In the genomic region with DNA sequence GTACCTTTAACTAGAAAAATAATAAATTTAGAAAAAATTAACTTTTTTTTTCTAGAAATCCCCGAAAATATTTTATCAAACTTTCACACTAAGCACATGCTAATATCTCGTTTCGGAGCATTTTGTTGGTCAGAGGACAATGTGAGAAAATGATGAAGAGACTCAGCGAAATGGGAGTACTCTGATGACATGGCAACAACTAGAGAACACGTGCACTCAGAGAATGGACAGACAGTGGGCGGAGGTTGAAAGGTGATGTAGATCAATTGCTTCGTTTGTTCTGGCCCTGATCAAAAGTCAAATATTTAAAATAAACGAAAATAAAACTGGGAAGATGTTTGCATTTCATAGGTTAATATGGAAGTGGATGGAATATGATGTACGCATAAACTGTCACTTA, we compare ENCODE assay signal across 3 worm cellular contexts.
A peak's percentile ranks its signal among the peaks of the same experiment; 100 is the strongest.
TF ChIP-seq lines count a peak whose summit lies in the region.

No protein-coding gene starts in this region.

TF ChIP-seq in whole organism, L1 larva, 84 proteins besides CTCF, POLR2A, EP300 and RAD21:
- TF ChIP-seq rnt-1 (tag; optimal IDR thresholded peaks at IDR 0.05; lab: Kevin White, UChicago), result peak; percentile 7
- TF ChIP-seq mdl-1 (tag; optimal IDR thresholded peaks at IDR 0.05; lab: Kevin White, UChicago), result peak in 1 of 2 experiments; percentile 11
- peak in 1 of 2 experiments; percentile 4 for TF ChIP-seq lin-35 (GFP tag; optimal IDR thresholded peaks at IDR 0.05; lab: Kevin White, UChicago)
- TF ChIP-seq snu-23 (GFP tag; optimal IDR thresholded peaks at IDR 0.05; lab: Kevin White, UChicago), result no peak
- no peak for TF ChIP-seq nhr-47 (tag; optimal IDR thresholded peaks at IDR 0.05; lab: Kevin White, UChicago)
- TF ChIP-seq dpl-1 (GFP tag; optimal IDR thresholded peaks at IDR 0.05; lab: Kevin White, UChicago), result no peak
- TF ChIP-seq lin-13 (GFP tag; optimal IDR thresholded peaks at IDR 0.05; lab: Kevin White, UChicago), result no peak
- TF ChIP-seq pag-3 (tag; optimal IDR thresholded peaks at IDR 0.05; lab: Kevin White, UChicago; ENCODE audit: borderline replicate concordance, insufficient read depth), result no peak
- TF ChIP-seq nhr-85 (tag; lab: Kevin White, UChicago), result peak; percentile 18
- TF ChIP-seq nhr-76 (tag; optimal IDR thresholded peaks at IDR 0.05; lab: Kevin White, UChicago), result no peak
- peak; percentile 11 for TF ChIP-seq nhr-20 (tag; optimal IDR thresholded peaks at IDR 0.05; lab: Kevin White, UChicago)
- no peak for TF ChIP-seq zip-4 (GFP tag; optimal IDR thresholded peaks at IDR 0.05; lab: Kevin White, UChicago)
- no peak for TF ChIP-seq C16A3.4 (tag; optimal IDR thresholded peaks at IDR 0.05; lab: Kevin White, UChicago)
- TF ChIP-seq snpc-4 (tag; optimal IDR thresholded peaks at IDR 0.05; lab: Kevin White, UChicago), result no peak
- peak; percentile 3 for TF ChIP-seq lin-14 (GFP tag; optimal IDR thresholded peaks at IDR 0.05; lab: Kevin White, UChicago)
- peak; percentile 27 for TF ChIP-seq fkh-8 (tag; optimal IDR thresholded peaks at IDR 0.05; lab: Kevin White, UChicago)
- TF ChIP-seq ceh-90 (tag; optimal IDR thresholded peaks at IDR 0.05; lab: Kevin White, UChicago), result no peak
- TF ChIP-seq mef-2 (tag; optimal IDR thresholded peaks at IDR 0.05; lab: Kevin White, UChicago), result no peak
- TF ChIP-seq nhr-71 (tag; optimal IDR thresholded peaks at IDR 0.05; lab: Kevin White, UChicago), result peak; percentile 19

TF ChIP-seq in whole organism, L2 larva, 48 proteins besides CTCF, POLR2A, EP300 and RAD21:
- TF ChIP-seq egl-27 (tag; optimal IDR thresholded peaks at IDR 0.05; lab: Kevin White, UChicago) (no peak), gmeb-1 (tag; optimal IDR thresholded peaks at IDR 0.05; lab: Kevin White, UChicago) (no peak), dmd-4 (tag; optimal IDR thresholded peaks at IDR 0.05; lab: Kevin White, UChicago) (no peak), sma-9 (GFP tag; optimal IDR thresholded peaks at IDR 0.05; lab: Kevin White, UChicago) (peak; percentile 68), sma-9 (tag; optimal IDR thresholded peaks at IDR 0.05; lab: Kevin White, UChicago) (no peak), sma-3 (GFP tag; optimal IDR thresholded peaks at IDR 0.05; lab: Kevin White, UChicago) (no peak)
TF ChIP-seq in whole organism, L2 larva: peak in this region for 1.

TF ChIP-seq in whole organism, L4 larva, 104 proteins besides CTCF, POLR2A, EP300 and RAD21:
- peak; percentile 60 for TF ChIP-seq hlh-30 (tag; optimal IDR thresholded peaks at IDR 0.05; lab: Kevin White, UChicago; ENCODE audit: insufficient read depth)
- no peak for TF ChIP-seq snpc-4 (tag; optimal IDR thresholded peaks at IDR 0.05; lab: Kevin White, UChicago)
